Worm (Caenorhabditis elegans) whole organism, L4 larva: ENCODE measurements around the gene crh-1.

ENCODE experiments used
- D1046.2 ChIP-seq: fragments of 200-800 bp; sonication (Bioruptor generic); IDR thresholded peaks from 2 replicates; pipeline ENCODE4 v1.3.6; 2022; ENCODE audit warnings: missing genetic modification characterization, missing compliant biosample characterization
- F37D6.2 ChIP-seq: sonication (generic microtip); optimal IDR thresholded peaks from 2 replicates; lab custom pipeline; 2016; ENCODE audit warnings: mild to moderate bottlenecking, missing genetic modification characterization, missing compliant biosample characterization
- T26A8.4 ChIP-seq: fragments of 200-800 bp; sonication (Bioruptor generic); IDR thresholded peaks from 2 replicates; pipeline ENCODE4 v1.3.6; 2022; ENCODE audit warnings: missing genetic modification characterization, missing compliant biosample characterization
- ZK546.5 ChIP-seq, 2 experiments: sonication (generic microtip); optimal IDR thresholded peaks; 2 replicates each; lab custom pipeline; 2017; ENCODE audit warnings: missing biosample characterization in 2 of 2, missing genetic modification characterization in 2 of 2
- ama-1 ChIP-seq: fragments of 150-350 bp; optimal IDR thresholded peaks from 2 replicates; lab custom pipeline; 2014; ENCODE audit warnings: inconsistent platforms, mixed read lengths
- ceh-20 ChIP-seq: fragments of 200-800 bp; sonication (Bioruptor generic); IDR thresholded peaks from 2 replicates; pipeline ENCODE4 v1.3.6; 2022; ENCODE audit warnings: missing genetic modification reagents, missing genetic modification characterization, missing compliant biosample characterization
- ceh-28 ChIP-seq: fragments of 150-350 bp; optimal IDR thresholded peaks from 2 replicates; lab custom pipeline; 2014; ENCODE audit warnings: missing biosample characterization, missing genetic modification reagents, missing genetic modification characterization
- ceh-82 ChIP-seq: sonication (generic microtip); optimal IDR thresholded peaks from 2 replicates; lab custom pipeline; 2017; ENCODE audit warnings: missing biosample characterization, missing genetic modification characterization
- ctbp-1 ChIP-seq: fragments of 200-800 bp; sonication (Bioruptor generic); IDR thresholded peaks from 2 replicates; pipeline ENCODE4 v1.3.6; 2022; ENCODE audit warnings: missing genetic modification reagents, missing genetic modification characterization, missing compliant biosample characterization
- daf-19 ChIP-seq: fragments of 200-800 bp; sonication (Bioruptor generic); conservative IDR thresholded peaks from 2 replicates; pipeline ENCODE4 v1.3.6; 2022; ENCODE audit warnings: missing genetic modification characterization, missing compliant biosample characterization
- dmd-8 ChIP-seq: fragments of 200-800 bp; sonication (Bioruptor generic); IDR thresholded peaks from 2 replicates; pipeline ENCODE4 v1.3.6; 2022; ENCODE audit warnings: missing genetic modification characterization, missing compliant biosample characterization
- dmd-9 ChIP-seq: fragments of 200-800 bp; sonication (Bioruptor generic); IDR thresholded peaks from 2 replicates; pipeline ENCODE4 v1.3.6; 2022; ENCODE audit warnings: missing genetic modification reagents, missing genetic modification characterization, missing compliant biosample characterization
- duxl-1 ChIP-seq: sonication (generic microtip); optimal IDR thresholded peaks from 2 replicates; lab custom pipeline; 2016; ENCODE audit warnings: mild to moderate bottlenecking, missing genetic modification characterization, moderate library complexity, missing compliant biosample characterization; ENCODE audit not compliant: poor library complexity
- egl-43 ChIP-seq: fragments of 200-800 bp; sonication (Bioruptor generic); IDR thresholded peaks from 2 replicates; pipeline ENCODE4 v1.3.6; 2022; ENCODE audit warnings: missing genetic modification reagents, missing genetic modification characterization, missing compliant biosample characterization
- hlh-11 ChIP-seq: fragments of 200-800 bp; sonication (Bioruptor generic); optimal IDR thresholded peaks from 2 replicates; lab custom pipeline; 2018; ENCODE audit warnings: mild to moderate bottlenecking, missing genetic modification characterization, missing compliant biosample characterization
- hlh-30 ChIP-seq: sonication (generic microtip); optimal IDR thresholded peaks from 2 replicates; lab custom pipeline; 2017; ENCODE audit warnings: antibody characterized with exemption, mild to moderate bottlenecking, missing genetic modification characterization, missing compliant biosample characterization; ENCODE audit not compliant: insufficient read depth
- lim-7 ChIP-seq: fragments of 200-800 bp; sonication (Bioruptor generic); IDR thresholded peaks from 2 replicates; pipeline ENCODE4 v1.3.6; 2022; ENCODE audit warnings: missing genetic modification characterization, missing compliant biosample characterization
- lin-1 ChIP-seq: fragments of 200-800 bp; sonication (Bioruptor generic); IDR thresholded peaks from 2 replicates; pipeline ENCODE4 v1.3.6; 2022; ENCODE audit warnings: missing genetic modification reagents, missing genetic modification characterization, missing compliant biosample characterization
- lin-38 ChIP-seq: fragments of 200-800 bp; sonication (Bioruptor generic); IDR thresholded peaks from 2 replicates; pipeline ENCODE4 v1.3.6; 2022; ENCODE audit warnings: missing genetic modification reagents, missing genetic modification characterization, missing compliant biosample characterization
- lin-39 ChIP-seq: fragments of 150-350 bp; optimal IDR thresholded peaks from 2 replicates; lab custom pipeline; 2014; ENCODE audit warnings: missing biosample characterization, missing genetic modification reagents, missing genetic modification characterization
- lsy-2 ChIP-seq, 2 experiments: fragments of 150-350 bp in 1 of 2; sonication (generic microtip) in 1 of 2; optimal IDR thresholded peaks; 2 replicates each; lab custom pipeline; 2014 to 2017; ENCODE audit warnings: missing biosample characterization in 2 of 2, missing genetic modification characterization in 2 of 2
- madf-5 ChIP-seq, 2 experiments: fragments of 200-800 bp; sonication (Bioruptor generic); IDR thresholded peaks; 2 replicates each; pipeline ENCODE4 v1.3.6; 2022; ENCODE audit warnings: missing compliant biosample characterization in 2 of 2, missing genetic modification characterization in 2 of 2
- mdt-29 ChIP-seq: fragments of 200-800 bp; sonication (Bioruptor generic); IDR thresholded peaks from 2 replicates; pipeline ENCODE4 v1.3.6; 2022; ENCODE audit warnings: missing genetic modification reagents, missing genetic modification characterization, missing compliant biosample characterization
- mep-1 ChIP-seq: fragments of 150-350 bp; sonication (generic microtip); optimal IDR thresholded peaks from 3 replicates; lab custom pipeline; 2014; ENCODE audit warnings: missing biosample characterization, missing genetic modification characterization
- mes-2 ChIP-seq: sonication (generic microtip); optimal IDR thresholded peaks from 2 replicates; lab custom pipeline; 2016; ENCODE audit warnings: missing genotype, mild to moderate bottlenecking, missing genetic modification characterization, missing compliant biosample characterization; ENCODE audit not compliant: poor library complexity, severe bottlenecking
- nhr-42 ChIP-seq: fragments of 200-800 bp; sonication (Bioruptor generic); IDR thresholded peaks from 2 replicates; pipeline ENCODE4 v1.3.6; 2022; ENCODE audit warnings: missing genetic modification characterization, missing compliant biosample characterization
- php-3 ChIP-seq: fragments of 200-800 bp; sonication (Bioruptor generic); IDR thresholded peaks from 2 replicates; pipeline ENCODE4 v1.3.6; 2022; ENCODE audit warnings: missing genetic modification reagents, missing genetic modification characterization, missing compliant biosample characterization
- snpc-1.2 ChIP-seq: fragments of 200-800 bp; sonication (Bioruptor generic); IDR thresholded peaks from 2 replicates; pipeline ENCODE4 v1.3.6; 2022; ENCODE audit warnings: missing genetic modification reagents, missing genetic modification characterization, missing compliant biosample characterization
- tra-1 ChIP-seq: fragments of 200-800 bp; sonication (Bioruptor generic); IDR thresholded peaks from 2 replicates; pipeline ENCODE4 v1.3.6; 2022; ENCODE audit warnings: missing genetic modification reagents, missing genetic modification characterization, missing compliant biosample characterization
- zag-1 ChIP-seq: fragments of 150-350 bp; optimal IDR thresholded peaks from 2 replicates; lab custom pipeline; 2014; ENCODE audit warnings: missing biosample characterization, missing genetic modification characterization
- zfp-2 ChIP-seq: sonication (generic microtip); optimal IDR thresholded peaks from 2 replicates; lab custom pipeline; 2016; ENCODE audit warnings: mild to moderate bottlenecking, missing genetic modification characterization, missing compliant biosample characterization
- zfp-3 ChIP-seq: fragments of 200-800 bp; sonication (Bioruptor generic); conservative IDR thresholded peaks from 2 replicates; pipeline ENCODE4 v1.3.6; 2022; ENCODE audit warnings: missing genetic modification reagents, missing genetic modification characterization, missing compliant biosample characterization
- ztf-7 ChIP-seq: fragments of 150-350 bp; optimal IDR thresholded peaks from 2 replicates; lab custom pipeline; 2014; ENCODE audit warnings: missing biosample characterization, missing genetic modification characterization

crh-1 gene

ce11 chrIII:11657185-11657817 lies at the start of gene crh-1 (continued):
- TF ChIP-seq mes-2 (tag; lab: Kevin White, UChicago), result peak; percentile 79
- TF ChIP-seq hlh-30, result peak; percentile 98
- no peak for TF ChIP-seq lin-39 (tag; lab: Kevin White, UChicago)
- peak; percentile 45 for TF ChIP-seq duxl-1
- TF ChIP-seq zag-1 (tag; lab: Kevin White, UChicago), result no peak
- no peak for TF ChIP-seq lim-7 (GFP tag; lab: Robert Waterston, UW)
- TF ChIP-seq ceh-20 (GFP tag; lab: Robert Waterston, UW), result peak; percentile 47; the same call in 1 of the 2 replicates
- peak in 1 of 2 experiments; percentile 85 for TF ChIP-seq lsy-2 (tag; optimal IDR thresholded peaks at IDR 0.05; lab: Kevin White, UChicago)
- no peak for TF ChIP-seq ZK546.5 (tag; optimal IDR thresholded peaks at IDR 0.05; lab: Kevin White, UChicago)
- TF ChIP-seq nhr-42 (GFP tag; lab: Robert Waterston, UW), result no peak
- peak; percentile 52 for TF ChIP-seq T26A8.4 (GFP tag; lab: Robert Waterston, UW)
- TF ChIP-seq ceh-82 (tag; lab: Kevin White, UChicago), result no peak
- no peak for TF ChIP-seq madf-5 (GFP tag; IDR thresholded peaks at IDR 0.05; lab: Robert Waterston, UW)
- TF ChIP-seq mep-1, result peak; percentile 83
- no peak for TF ChIP-seq ceh-28 (tag; lab: Kevin White, UChicago)
- TF ChIP-seq hlh-11 (tag; lab: Kevin White, UChicago), result peak; percentile 97
- 0 out of 2 replicates have a peak, but pooled peaks have one; percentile 18 for TF ChIP-seq ctbp-1 (GFP tag; lab: Robert Waterston, UW)
- TF ChIP-seq dmd-9 (GFP tag; lab: Robert Waterston, UW), result 0 out of 2 replicates have a peak, but pooled peaks have one; percentile 58
- TF ChIP-seq F37D6.2 (tag; lab: Kevin White, UChicago), result no peak

- TF ChIP-seq ama-1 (lab: Kevin White, UChicago) (no peak), ZK546.5 (tag; optimal IDR thresholded peaks at IDR 0.05; lab: Kevin White, UChicago) (no peak)
These were observed 49.7 kb upstream of the crh-1 start, which contains the start of gene Y66D12A.1 for ce11 chrIII:11607870-11608269. Gene Y66D12A.1, plus strand, starts transcription at chrIII:11608170.

- TF ChIP-seq tra-1 (GFP tag; lab: Robert Waterston, UW) (0 out of 2 replicates have a peak, but pooled peaks have one; percentile 9), egl-43 (GFP tag; lab: Robert Waterston, UW) (peak; percentile 56; the same call in 1 of the 2 replicates), snpc-1.2 (GFP tag; lab: Robert Waterston, UW) (0 out of 2 replicates have a peak, but pooled peaks have one; percentile 24), ctbp-1 (GFP tag; lab: Robert Waterston, UW) (0 out of 2 replicates have a peak, but pooled peaks have one; percentile 32), lim-7 (GFP tag; lab: Robert Waterston, UW) (0 out of 2 replicates have a peak, but pooled peaks have one; percentile 45), dmd-8 (GFP tag; lab: Robert Waterston, UW) (0 out of 2 replicates have a peak, but pooled peaks have one; percentile 53), lin-38 (GFP tag; lab: Robert Waterston, UW) (peak; percentile 62)
These were observed 48.6 kb upstream of the crh-1 start for ce11 chrIII:11608970-11609369.

ce11 chrIII:11609568-11609967 lies 48.0 kb upstream of the crh-1 start, which contains the start of gene Y66D12A.30:
Gene Y66D12A.30, plus strand, starts transcription at chrIII:11609868.
- TF ChIP-seq zfp-2 (tag; lab: Kevin White, UChicago), result no peak
- no peak for TF ChIP-seq mdt-29 (GFP tag; lab: Robert Waterston, UW)
- no peak for TF ChIP-seq D1046.2 (GFP tag; lab: Robert Waterston, UW)
- no peak for TF ChIP-seq zag-1 (tag; lab: Kevin White, UChicago)
- TF ChIP-seq ama-1 (lab: Kevin White, UChicago), result no peak
- TF ChIP-seq dmd-8 (GFP tag; lab: Robert Waterston, UW), result no peak
- no peak for TF ChIP-seq daf-19 (GFP tag; lab: Robert Waterston, UW)
- no peak for TF ChIP-seq lin-1 (GFP tag; lab: Robert Waterston, UW)
- no peak for TF ChIP-seq php-3
- TF ChIP-seq ceh-82 (tag; lab: Kevin White, UChicago), result no peak
- no peak for TF ChIP-seq egl-43 (GFP tag; lab: Robert Waterston, UW)
- TF ChIP-seq ztf-7, result no peak
- no peak for TF ChIP-seq madf-5 (GFP tag; IDR thresholded peaks at IDR 0.05; lab: Robert Waterston, UW)
- no peak for TF ChIP-seq zfp-3 (GFP tag; lab: Robert Waterston, UW)
- TF ChIP-seq, all 104 proteins: peak for 0
